Fruit fly (Drosophila melanogaster) whole organism, prepupa: ENCODE results near the gene CG31855.

Experiments
- Blimp-1 ChIP-seq: fragments of 200-800 bp; sonication (Bioruptor generic); optimal IDR thresholded peaks from 3 replicates; lab custom pipeline; 2017; ENCODE audit warnings: missing biosample characterization, missing genetic modification characterization, mild to moderate bottlenecking, moderate library complexity, missing genetic modification reagents
- CG10631 ChIP-seq: fragments of 200-800 bp; sonication (Bioruptor generic); optimal IDR thresholded peaks from 2 replicates; lab custom pipeline; 2016; ENCODE audit warnings: missing biosample characterization, missing genetic modification characterization
- CG10669 ChIP-seq: fragments of 200-800 bp; sonication (Bioruptor generic); optimal IDR thresholded peaks from 3 replicates; lab custom pipeline; 2018; ENCODE audit warnings: missing biosample characterization, mild to moderate bottlenecking, missing genetic modification characterization, moderate library complexity
- CG11294 ChIP-seq: fragments of 200-800 bp; sonication (Bioruptor generic); IDR thresholded peaks from 2 replicates; pipeline ENCODE4 v1.3.6; 2022; ENCODE audit warnings: missing biosample characterization, missing genetic modification characterization
- CG11762 ChIP-seq: fragments of 200-800 bp; sonication (Bioruptor generic); optimal IDR thresholded peaks from 3 replicates; lab custom pipeline; 2016; ENCODE audit warnings: missing biosample characterization, missing genetic modification characterization; ENCODE audit not compliant: insufficient read depth
- CG11902 ChIP-seq: fragments of 200-800 bp; sonication (Bioruptor generic); optimal IDR thresholded peaks from 3 replicates; lab custom pipeline; 2016; ENCODE audit warnings: missing biosample characterization, missing genetic modification characterization
- CG15336 ChIP-seq: fragments of 200-800 bp; sonication (Bioruptor generic); IDR thresholded peaks from 2 replicates; pipeline ENCODE4 v1.3.6; 2022; ENCODE audit warnings: missing biosample characterization, missing genetic modification characterization
- CG1621 ChIP-seq: fragments of 200-800 bp; sonication (Bioruptor generic); optimal IDR thresholded peaks from 3 replicates; lab custom pipeline; 2018; ENCODE audit warnings: missing biosample characterization, mild to moderate bottlenecking, missing genetic modification characterization
- CG16779 ChIP-seq: fragments of 200-800 bp; sonication (Bioruptor generic); optimal IDR thresholded peaks from 3 replicates; lab custom pipeline; 2017; ENCODE audit warnings: missing biosample characterization, mild to moderate bottlenecking, missing genetic modification characterization
- CG3032 ChIP-seq: fragments of 200-800 bp; optimal IDR thresholded peaks from 2 replicates; lab custom pipeline; 2019; ENCODE audit warnings: missing biosample characterization, mild to moderate bottlenecking, missing genetic modification characterization, moderate library complexity
- CG31627 ChIP-seq: fragments of 200-800 bp; sonication (Bioruptor generic); optimal IDR thresholded peaks from 3 replicates; lab custom pipeline; 2016; ENCODE audit warnings: missing biosample characterization, missing genetic modification characterization
- CG32006 ChIP-seq: fragments of 200-800 bp; sonication (Bioruptor generic); optimal IDR thresholded peaks from 3 replicates; lab custom pipeline; 2017; ENCODE audit warnings: missing biosample characterization, mild to moderate bottlenecking, missing genetic modification characterization
- CG34406 ChIP-seq: fragments of 200-800 bp; sonication (Bioruptor generic); optimal IDR thresholded peaks from 3 replicates; lab custom pipeline; 2016; ENCODE audit warnings: missing biosample characterization, missing genetic modification characterization
- CG3919 ChIP-seq: fragments of 200-800 bp; sonication (Bioruptor generic); optimal IDR thresholded peaks from 3 replicates; lab custom pipeline; 2016; ENCODE audit warnings: missing biosample characterization, missing genetic modification characterization
- CG4318 ChIP-seq: fragments of 200-800 bp; sonication (Bioruptor generic); optimal IDR thresholded peaks from 3 replicates; lab custom pipeline; 2017; ENCODE audit warnings: missing biosample characterization, mild to moderate bottlenecking, missing genetic modification characterization
- CG6163 ChIP-seq: fragments of 200-800 bp; sonication (Bioruptor generic); IDR thresholded peaks from 3 replicates; pipeline ENCODE4 v1.3.6; 2022; ENCODE audit warnings: missing biosample characterization, missing genetic modification characterization
- CG6276 ChIP-seq: fragments of 200-800 bp; sonication (Bioruptor generic); optimal IDR thresholded peaks from 2 replicates; lab custom pipeline; 2017; ENCODE audit warnings: missing biosample characterization, mild to moderate bottlenecking, missing genetic modification characterization
- CG6792 ChIP-seq: fragments of 200-800 bp; sonication (Bioruptor generic); optimal IDR thresholded peaks from 3 replicates; lab custom pipeline; 2016; ENCODE audit warnings: missing biosample characterization, missing genetic modification characterization
- CG6808 ChIP-seq: fragments of 200-800 bp; sonication (Bioruptor generic); optimal IDR thresholded peaks from 3 replicates; lab custom pipeline; 2017; ENCODE audit warnings: missing biosample characterization, missing genetic modification characterization, mild to moderate bottlenecking, moderate library complexity, missing genetic modification reagents
- CG7368 ChIP-seq: fragments of 200-800 bp; sonication (Bioruptor generic); optimal IDR thresholded peaks from 3 replicates; lab custom pipeline; 2016; ENCODE audit warnings: missing biosample characterization, missing genetic modification characterization
- CG8119 ChIP-seq: fragments of 200-800 bp; sonication (Bioruptor generic); IDR thresholded peaks from 3 replicates; pipeline ENCODE4 v1.3.6; 2022; ENCODE audit warnings: missing biosample characterization, missing genetic modification characterization
- CG8319 ChIP-seq: fragments of 200-800 bp; sonication (Bioruptor generic); optimal IDR thresholded peaks from 3 replicates; lab custom pipeline; 2016; ENCODE audit warnings: missing biosample characterization, missing genetic modification characterization
- CG8632 ChIP-seq: fragments of 200-800 bp; sonication (Bioruptor generic); optimal IDR thresholded peaks from 3 replicates; lab custom pipeline; 2016; ENCODE audit warnings: missing biosample characterization, missing genetic modification characterization
- Eip93F ChIP-seq: fragments of 200-800 bp; sonication (Bioruptor generic); optimal IDR thresholded peaks from 2 replicates; lab custom pipeline; 2016; ENCODE audit warnings: missing biosample characterization, mild to moderate bottlenecking, missing genetic modification characterization
- Ets21C ChIP-seq: fragments of 200-800 bp; sonication (Bioruptor generic); optimal IDR thresholded peaks from 3 replicates; lab custom pipeline; 2016; ENCODE audit warnings: missing biosample characterization, missing genetic modification characterization
- Ets96B ChIP-seq: fragments of 200-800 bp; optimal IDR thresholded peaks from 2 replicates; lab custom pipeline; 2019; ENCODE audit warnings: missing biosample characterization, mild to moderate bottlenecking, missing genetic modification characterization, moderate library complexity
- Gug ChIP-seq: fragments of 200-800 bp; sonication (Bioruptor generic); IDR thresholded peaks from 2 replicates; pipeline ENCODE4 v1.3.6; 2022; ENCODE audit warnings: missing biosample characterization, missing genetic modification characterization
- Hr38 ChIP-seq: sonication (Bioruptor generic); optimal IDR thresholded peaks from 2 replicates; lab custom pipeline; 2016; ENCODE audit warnings: missing biosample characterization, missing genetic modification characterization
- Hr39 ChIP-seq: fragments of 200-800 bp; sonication (Bioruptor generic); optimal IDR thresholded peaks from 2 replicates; lab custom pipeline; 2016; ENCODE audit warnings: missing biosample characterization, missing genetic modification characterization
- Hr4 ChIP-seq: fragments of 200-800 bp; sonication (Bioruptor generic); optimal IDR thresholded peaks from 3 replicates; lab custom pipeline; 2016; ENCODE audit warnings: missing biosample characterization, missing genetic modification characterization
- Lpt ChIP-seq: fragments of 200-800 bp; sonication (Bioruptor generic); optimal IDR thresholded peaks from 3 replicates; lab custom pipeline; 2016; ENCODE audit warnings: missing biosample characterization, missing genetic modification characterization
- Met ChIP-seq: fragments of 200-800 bp; sonication (Bioruptor generic); optimal IDR thresholded peaks from 3 replicates; lab custom pipeline; 2016; ENCODE audit warnings: missing biosample characterization, missing genetic modification characterization
- Smox ChIP-seq: fragments of 200-800 bp; sonication (Bioruptor generic); optimal IDR thresholded peaks from 3 replicates; lab custom pipeline; 2016; ENCODE audit warnings: missing biosample characterization, missing genetic modification characterization
- Sox102F ChIP-seq: fragments of 200-800 bp; sonication (Bioruptor generic); optimal IDR thresholded peaks from 2 replicates; lab custom pipeline; 2016; ENCODE audit warnings: missing biosample characterization, mild to moderate bottlenecking, missing genetic modification characterization
- acj6 ChIP-seq: fragments of 200-800 bp; sonication (Bioruptor generic); optimal IDR thresholded peaks from 3 replicates; lab custom pipeline; 2016; ENCODE audit warnings: missing biosample characterization, missing genetic modification characterization
- cyc ChIP-seq: fragments of 200-800 bp; sonication (Bioruptor generic); optimal IDR thresholded peaks from 3 replicates; lab custom pipeline; 2016; ENCODE audit warnings: missing biosample characterization, missing genetic modification characterization
- dac ChIP-seq: fragments of 200-800 bp; sonication (Bioruptor generic); optimal IDR thresholded peaks from 2 replicates; lab custom pipeline; 2017; ENCODE audit warnings: missing biosample characterization, mild to moderate bottlenecking, missing genetic modification characterization
- dsx ChIP-seq: fragments of 200-800 bp; optimal IDR thresholded peaks from 3 replicates; lab custom pipeline; 2019; ENCODE audit warnings: missing biosample characterization, mild to moderate bottlenecking, missing genetic modification characterization, moderate library complexity; ENCODE audit not compliant: poor library complexity, severe bottlenecking
- eg ChIP-seq: fragments of 200-800 bp; sonication (Bioruptor generic); IDR thresholded peaks from 3 replicates; pipeline ENCODE4 v1.3.6; 2022; ENCODE audit warnings: missing biosample characterization, missing genetic modification characterization
- esn ChIP-seq: fragments of 200-800 bp; sonication (Bioruptor generic); optimal IDR thresholded peaks from 2 replicates; lab custom pipeline; 2016; ENCODE audit warnings: missing biosample characterization, mild to moderate bottlenecking, missing genetic modification characterization, moderate library complexity
- fd59A ChIP-seq: fragments of 200-800 bp; sonication (Bioruptor generic); optimal IDR thresholded peaks from 2 replicates; lab custom pipeline; 2017; ENCODE audit warnings: missing biosample characterization, mild to moderate bottlenecking, missing genetic modification characterization, missing genetic modification reagents
- fkh ChIP-seq: fragments of 200-800 bp; sonication (Bioruptor generic); optimal IDR thresholded peaks from 3 replicates; lab custom pipeline; 2017; ENCODE audit warnings: missing biosample characterization, mild to moderate bottlenecking, missing genetic modification characterization, moderate library complexity
- lz ChIP-seq: fragments of 200-800 bp; sonication (Bioruptor generic); optimal IDR thresholded peaks from 3 replicates; lab custom pipeline; 2016; ENCODE audit warnings: missing biosample characterization, missing genetic modification characterization
- pdm3 ChIP-seq: fragments of 200-800 bp; sonication (Bioruptor generic); optimal IDR thresholded peaks from 3 replicates; lab custom pipeline; 2016; ENCODE audit warnings: missing biosample characterization, missing genetic modification characterization
- salr ChIP-seq, 2 experiments: fragments of 200-800 bp; sonication (Bioruptor generic); optimal IDR thresholded peaks; 3 replicates each; lab custom pipeline; 2016 to 2018; ENCODE audit warnings: missing biosample characterization in 2 of 2, missing genetic modification characterization in 2 of 2, mild to moderate bottlenecking in 1 of 2
- spab ChIP-seq: fragments of 200-800 bp; sonication (Bioruptor generic); optimal IDR thresholded peaks from 2 replicates; lab custom pipeline; 2017; ENCODE audit warnings: missing biosample characterization, mild to moderate bottlenecking, missing genetic modification characterization, missing genetic modification reagents
- ss ChIP-seq, 2 experiments: fragments of 200-800 bp; sonication (Bioruptor generic); optimal IDR thresholded peaks; 2 replicates in 1 of 2; 3 replicates in 1 of 2; lab custom pipeline; 2017 to 2018; ENCODE audit warnings: mild to moderate bottlenecking in 2 of 2, missing biosample characterization in 2 of 2, missing genetic modification characterization in 2 of 2, moderate library complexity in 1 of 2
- svp ChIP-seq: fragments of 200-800 bp; sonication (Bioruptor generic); peaks from one replicate; lab custom pipeline; 2016; ENCODE audit warnings: missing biosample characterization, missing genetic modification characterization
- topi ChIP-seq: fragments of 200-800 bp; sonication (Bioruptor generic); optimal IDR thresholded peaks from 3 replicates; lab custom pipeline; 2016; ENCODE audit warnings: missing biosample characterization, missing genetic modification characterization

The CG31855 gene

DNA sequence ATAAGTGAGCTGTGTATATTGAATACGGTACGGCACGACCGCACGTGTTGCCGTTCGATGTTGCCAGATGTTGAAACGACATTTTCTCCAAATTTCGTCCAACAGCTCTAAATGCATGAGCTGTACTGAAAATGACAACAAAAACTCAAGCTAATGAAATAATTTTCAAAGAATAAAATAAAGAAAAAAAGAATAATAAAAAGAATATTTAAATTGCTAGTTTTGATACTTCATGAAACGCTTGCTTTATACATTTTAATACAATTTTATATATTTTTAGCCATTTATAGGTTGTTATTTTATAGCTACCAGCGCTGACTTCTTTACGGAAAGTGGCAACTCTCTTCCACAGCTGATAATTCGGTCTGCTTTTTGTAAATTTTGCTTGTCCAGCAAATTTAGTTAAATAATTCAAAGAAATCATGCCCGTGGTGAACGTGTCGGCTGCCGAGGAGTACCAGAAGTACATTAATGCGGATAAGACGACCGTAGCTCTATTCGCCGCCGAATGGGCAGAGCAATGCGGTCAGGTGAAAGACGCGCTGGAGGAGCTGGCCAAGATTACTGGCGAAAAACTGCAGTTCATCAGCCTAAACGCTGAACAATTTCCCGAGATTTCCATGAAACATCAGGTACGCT, 2.8 kb upstream of the CG31855 start, which contains the start of the genes Nnp-1 and Grx3 (continued):
- TF ChIP-seq CG31627 (peak; percentile 27), CG1621 (tag; lab: Kevin White, UChicago) (peak; percentile 75), CG16779 (tag; lab: Kevin White, UChicago) (no peak), fkh (no peak), Ets21C (GFP tag; lab: Kevin White, UChicago) (peak; percentile 20), CG11902 (GFP tag; lab: Kevin White, UChicago) (peak; percentile 26), Gug (GFP tag; lab: Robert Waterston, UW) (no peak), dsx (no peak)

DNA sequence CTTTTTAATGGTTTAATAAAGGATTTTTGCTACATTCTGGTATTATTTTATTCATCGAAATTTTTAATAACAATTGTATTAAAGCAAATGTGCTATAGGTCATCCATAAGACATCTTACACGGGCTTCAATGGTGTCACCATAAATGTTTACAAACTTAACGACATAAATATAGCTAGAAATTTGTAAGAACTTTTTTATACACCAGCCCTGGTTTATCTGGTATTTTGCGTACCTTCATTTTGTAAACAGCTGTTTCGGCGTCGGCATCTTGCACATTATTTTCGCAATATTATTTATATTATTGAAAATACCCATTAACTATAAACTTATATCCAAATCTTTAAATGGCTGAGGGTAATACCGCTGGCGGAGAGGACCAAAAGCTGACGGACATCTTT, 1.6 kb upstream of the CG31855 start, which contains the start of gene Tap42:
Gene Tap42 (plus strand): TSS at position 240 of the 400 bp plus-strand sequence.
- TF ChIP-seq CG34406 (GFP tag; lab: Kevin White, UChicago) (no peak), Met (GFP tag; lab: Kevin White, UChicago) (no peak), Lpt (GFP tag; lab: Kevin White, UChicago) (no peak), Eip93F (GFP tag; lab: Kevin White, UChicago) (peak; percentile 34), Ets96B (no peak), fkh (no peak), CG6163 (GFP tag; lab: Robert Waterston, UW) (no peak), CG11902 (GFP tag; lab: Kevin White, UChicago) (no peak), CG11294 (GFP tag; lab: Robert Waterston, UW) (no peak), acj6 (peak; percentile 24), pdm3 (peak; percentile 25), ss (GFP tag; optimal IDR thresholded peaks at IDR 0.05; lab: Kevin White, UChicago) (no peak), CG8632 (no peak), CG6808 (GFP tag; lab: Kevin White, UChicago) (no peak), CG16779 (tag; lab: Kevin White, UChicago) (no peak), CG4318 (GFP tag; lab: Kevin White, UChicago) (no peak), fd59A (no peak), eg (no peak), CG15336 (GFP tag; lab: Robert Waterston, UW) (no peak), lz (GFP tag; lab: Kevin White, UChicago) (peak; percentile 5), CG32006 (no peak), CG31627 (no peak), Blimp-1 (no peak), CG11762 (GFP tag; lab: Kevin White, UChicago) (no peak), dsx (no peak), topi (GFP tag; lab: Kevin White, UChicago) (no peak), CG1621 (tag; lab: Kevin White, UChicago) (no peak), cyc (peak; percentile 9), CG10631 (GFP tag; lab: Kevin White, UChicago) (no peak), Hr38 (GFP tag; lab: Kevin White, UChicago) (no peak), CG6276 (no peak), CG8119 (GFP tag; lab: Robert Waterston, UW) (no peak), CG3919 (no peak), svp (GFP tag; lab: Kevin White, UChicago) (no peak), salr (GFP tag; optimal IDR thresholded peaks at IDR 0.05; lab: Kevin White, UChicago) (no peak), spab (no peak), CG8319 (GFP tag; lab: Kevin White, UChicago) (no peak), Hr4 (GFP tag; lab: Kevin White, UChicago) (peak; percentile 25), dac (GFP tag; lab: Kevin White, UChicago) (no peak), CG7368 (GFP tag; lab: Kevin White, UChicago) (no peak), Hr39 (GFP tag; lab: Kevin White, UChicago) (no peak), Sox102F (no peak), CG6792 (no peak), CG10669 (GFP tag; lab: Kevin White, UChicago) (no peak), Smox (GFP tag; lab: Kevin White, UChicago) (peak; percentile 37), CG3032 (tag; lab: Kevin White, UChicago) (peak; percentile 3), esn (peak; percentile 45)
